Worm (Caenorhabditis elegans) whole organism, late embryonic: ENCODE measurements around the gene Y75B8A.25.

Source experiments
- C08G9.2 ChIP-seq: sonication (generic microtip); optimal IDR thresholded peaks from 2 replicates; lab custom pipeline; 2016; ENCODE audit warnings: mild to moderate bottlenecking, missing genetic modification characterization, moderate library complexity, missing compliant biosample characterization
- C38D4.7 ChIP-seq: fragments of 200-800 bp; sonication (Bioruptor generic); optimal IDR thresholded peaks from 2 replicates; lab custom pipeline; 2018; ENCODE audit warnings: mild to moderate bottlenecking, missing genetic modification characterization, moderate library complexity, missing compliant biosample characterization
- Y22D7AL.16 ChIP-seq: sonication (generic microtip); optimal IDR thresholded peaks from 2 replicates; lab custom pipeline; 2016; ENCODE audit warnings: missing genetic modification characterization, missing compliant biosample characterization
- ceh-14 ChIP-seq: sonication (generic microtip); optimal IDR thresholded peaks from 2 replicates; lab custom pipeline; 2016; ENCODE audit warnings: missing genotype, missing genetic modification characterization, missing compliant biosample characterization
- ceh-22 ChIP-seq: sonication (generic microtip); optimal IDR thresholded peaks from 2 replicates; lab custom pipeline; 2017; ENCODE audit warnings: missing biosample characterization, missing genetic modification characterization
- ceh-24 ChIP-seq: sonication (generic microtip); optimal IDR thresholded peaks from 2 replicates; lab custom pipeline; 2016; ENCODE audit warnings: mild to moderate bottlenecking, missing genetic modification characterization, missing compliant biosample characterization
- ceh-30 ChIP-seq: fragments of 150-350 bp; optimal IDR thresholded peaks from 2 replicates; lab custom pipeline; 2014; ENCODE audit warnings: missing biosample characterization, missing genetic modification characterization
- ceh-34 ChIP-seq: sonication (generic microtip); optimal IDR thresholded peaks from 2 replicates; lab custom pipeline; 2016; ENCODE audit warnings: mild to moderate bottlenecking, missing genetic modification characterization, missing compliant biosample characterization
- ceh-45 ChIP-seq: fragments of 200-800 bp; sonication (Bioruptor generic); IDR thresholded peaks from 2 replicates; pipeline ENCODE4 v1.3.6; 2022; ENCODE audit warnings: missing genetic modification reagents, missing genetic modification characterization, missing compliant biosample characterization
- ceh-48 ChIP-seq: sonication (generic microtip); optimal IDR thresholded peaks from 2 replicates; lab custom pipeline; 2016; ENCODE audit warnings: missing genetic modification characterization, inconsistent platforms, missing compliant biosample characterization
- ceh-9 ChIP-seq: sonication (generic microtip); optimal IDR thresholded peaks from 2 replicates; lab custom pipeline; 2016; ENCODE audit warnings: mild to moderate bottlenecking, missing genetic modification characterization, inconsistent platforms, missing compliant biosample characterization
- dmd-4 ChIP-seq: sonication (generic microtip); optimal IDR thresholded peaks from 2 replicates; lab custom pipeline; 2016; ENCODE audit warnings: borderline replicate concordance, missing genetic modification characterization, missing compliant biosample characterization
- elt-2 ChIP-seq: sonication (generic microtip); optimal IDR thresholded peaks from 2 replicates; lab custom pipeline; 2016; ENCODE audit warnings: missing genetic modification reagents, missing genetic modification characterization, missing compliant biosample characterization
- elt-4 ChIP-seq: sonication (generic microtip); optimal IDR thresholded peaks from 2 replicates; lab custom pipeline; 2016; ENCODE audit warnings: missing genetic modification characterization, missing compliant biosample characterization
- fax-1 ChIP-seq: sonication (generic microtip); optimal IDR thresholded peaks from 2 replicates; lab custom pipeline; 2016; ENCODE audit warnings: missing genotype, missing genetic modification characterization, missing compliant biosample characterization
- fkh-6 ChIP-seq: sonication (generic microtip); optimal IDR thresholded peaks from 2 replicates; lab custom pipeline; 2016; ENCODE audit warnings: missing genetic modification characterization, missing compliant biosample characterization
- hlh-13 ChIP-seq: fragments of 200-800 bp; sonication (Bioruptor generic); optimal IDR thresholded peaks from 2 replicates; lab custom pipeline; 2018; ENCODE audit warnings: mild to moderate bottlenecking, missing genetic modification characterization, missing compliant biosample characterization
- hlh-15 ChIP-seq: sonication (generic microtip); optimal IDR thresholded peaks from 2 replicates; lab custom pipeline; 2016; ENCODE audit warnings: missing genetic modification characterization, missing compliant biosample characterization
- hlh-30 ChIP-seq: sonication (generic microtip); optimal IDR thresholded peaks from 2 replicates; lab custom pipeline; 2017; ENCODE audit warnings: antibody characterized with exemption, missing genetic modification characterization, missing compliant biosample characterization; ENCODE audit not compliant: insufficient read depth
- lim-6 ChIP-seq: sonication (generic microtip); optimal IDR thresholded peaks from 2 replicates; lab custom pipeline; 2016; ENCODE audit warnings: missing genetic modification characterization, missing compliant biosample characterization
- nhr-11 ChIP-seq: fragments of 150-350 bp; optimal IDR thresholded peaks from 2 replicates; lab custom pipeline; 2014; ENCODE audit warnings: missing biosample characterization, missing genetic modification characterization
- odd-2 ChIP-seq: sonication (generic microtip); optimal IDR thresholded peaks from 2 replicates; lab custom pipeline; 2017; ENCODE audit warnings: antibody characterized with exemption, mild to moderate bottlenecking, missing genetic modification characterization, missing compliant biosample characterization
- pat-9 ChIP-seq: fragments of 200-800 bp; sonication (Bioruptor generic); optimal IDR thresholded peaks from 2 replicates; lab custom pipeline; 2018; ENCODE audit warnings: mild to moderate bottlenecking, missing genetic modification characterization, moderate library complexity, missing compliant biosample characterization
- pros-1 ChIP-seq: fragments of 150-350 bp; optimal IDR thresholded peaks from 2 replicates; lab custom pipeline; 2014; ENCODE audit warnings: missing biosample characterization, missing genetic modification reagents, missing genetic modification characterization
- ref-2 ChIP-seq: sonication (generic microtip); optimal IDR thresholded peaks from 2 replicates; lab custom pipeline; 2016; ENCODE audit warnings: missing genetic modification characterization, missing compliant biosample characterization
- rnt-1 ChIP-seq: sonication (generic microtip); optimal IDR thresholded peaks from 2 replicates; lab custom pipeline; 2016; ENCODE audit warnings: missing genetic modification characterization, missing compliant biosample characterization
- syd-9 ChIP-seq: sonication (generic microtip); optimal IDR thresholded peaks from 2 replicates; lab custom pipeline; 2016; ENCODE audit warnings: mild to moderate bottlenecking, missing genetic modification characterization, moderate library complexity, missing compliant biosample characterization
- ttx-3 ChIP-seq: sonication (generic microtip); optimal IDR thresholded peaks from 2 replicates; lab custom pipeline; 2016; ENCODE audit warnings: missing genetic modification reagents, missing genetic modification characterization, missing compliant biosample characterization
- zip-5 ChIP-seq: sonication (generic microtip); optimal IDR thresholded peaks from 2 replicates; lab custom pipeline; 2016; ENCODE audit warnings: missing genetic modification characterization, missing compliant biosample characterization

Gene Y75B8A.25

DNA sequence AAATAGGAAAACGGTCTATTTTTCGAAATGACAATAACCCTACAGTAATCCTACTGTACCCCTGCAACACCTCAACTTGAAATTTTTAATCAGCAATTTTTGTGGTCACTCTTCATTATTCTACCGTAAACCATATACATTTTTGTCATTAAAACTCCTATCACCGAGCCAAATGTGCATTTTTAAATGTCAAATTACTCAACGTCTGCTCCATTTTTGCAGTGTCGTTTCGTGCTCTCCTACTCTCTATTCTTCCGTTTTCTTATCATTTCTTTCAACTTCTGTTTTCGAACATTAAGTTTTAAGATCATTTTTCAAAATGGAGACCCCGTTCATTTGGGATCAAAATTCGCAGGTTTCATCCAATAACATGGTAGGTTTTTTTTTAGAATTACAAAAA, 33.6 kb downstream of the Y75B8A.25 start, which contains the start of gene pqn-92:
pqn-92 (plus strand) TSS at position 307 of the 400 bp plus-strand sequence.
- no peak for TF ChIP-seq elt-4 (tag; lab: Kevin White, UChicago)
- TF ChIP-seq fkh-6 (tag; lab: Kevin White, UChicago), result no peak
- no peak for TF ChIP-seq ceh-22
- no peak for TF ChIP-seq ceh-30 (tag; lab: Kevin White, UChicago)
- TF ChIP-seq ttx-3 (tag; lab: Kevin White, UChicago), result no peak
- TF ChIP-seq ceh-34 (tag; lab: Kevin White, UChicago), result no peak
- TF ChIP-seq, all 69 proteins: peak for 0

DNA sequence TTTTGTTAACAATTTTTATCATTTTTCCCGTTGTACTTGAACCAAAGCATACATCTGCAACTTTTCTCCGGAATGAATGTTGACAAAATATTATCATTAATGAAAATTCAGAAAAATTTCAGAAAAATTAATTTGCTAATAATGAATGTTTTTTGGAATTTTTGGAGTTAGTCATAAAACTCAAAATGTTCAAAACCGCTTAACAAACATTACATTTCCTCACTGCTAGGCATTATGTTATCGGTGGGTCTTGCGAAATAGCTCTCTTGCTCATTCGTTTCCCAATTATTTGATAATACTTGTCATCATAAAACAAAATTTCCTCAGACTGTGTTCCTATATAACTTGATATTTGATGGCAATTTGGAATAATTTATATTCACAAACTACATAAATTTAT, 39.0 kb downstream of the Y75B8A.25 start, which contains the start of gene Y75B8A.39:
Y75B8A.39 (plus strand) TSS at position 301 of the 400 bp plus-strand sequence.
- TF ChIP-seq ceh-24 (tag; lab: Kevin White, UChicago), result no peak
- TF ChIP-seq nhr-11 (tag; lab: Kevin White, UChicago), result no peak
- TF ChIP-seq ceh-9 (tag; lab: Kevin White, UChicago), result no peak
- TF ChIP-seq ceh-22, result no peak
- no peak for TF ChIP-seq odd-2
- no peak for TF ChIP-seq ref-2 (tag; lab: Kevin White, UChicago)

DNA sequence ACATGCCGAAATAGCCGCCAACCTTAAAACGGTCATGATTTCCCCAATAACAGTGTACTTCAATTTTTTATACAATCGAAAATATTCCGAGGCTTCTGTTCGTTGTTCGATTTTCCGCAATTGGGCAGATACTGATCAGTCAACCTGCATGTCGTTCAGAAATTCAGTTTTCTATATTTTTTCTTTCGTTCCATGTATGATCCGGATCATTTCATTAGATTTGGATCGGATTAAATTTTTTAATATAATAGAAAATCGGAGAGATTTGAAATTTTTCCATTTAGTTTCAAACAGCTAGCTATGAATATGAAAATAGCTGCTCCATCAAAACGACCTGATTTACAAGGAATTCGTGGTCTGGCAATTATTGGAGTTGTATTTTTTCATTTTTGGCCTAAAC, 41.3 kb downstream of the Y75B8A.25 start, which contains the start of gene Y75B8A.37:
Y75B8A.37 (plus strand) TSS at position 301 of the 400 bp plus-strand sequence.
- TF ChIP-seq ceh-45 (GFP tag; lab: Robert Waterston, UW) (no peak), syd-9 (tag; lab: Kevin White, UChicago) (no peak), rnt-1 (tag; lab: Kevin White, UChicago) (no peak), ceh-14 (no peak), zip-5 (tag; lab: Kevin White, UChicago) (no peak), ceh-34 (tag; lab: Kevin White, UChicago) (no peak)

DNA sequence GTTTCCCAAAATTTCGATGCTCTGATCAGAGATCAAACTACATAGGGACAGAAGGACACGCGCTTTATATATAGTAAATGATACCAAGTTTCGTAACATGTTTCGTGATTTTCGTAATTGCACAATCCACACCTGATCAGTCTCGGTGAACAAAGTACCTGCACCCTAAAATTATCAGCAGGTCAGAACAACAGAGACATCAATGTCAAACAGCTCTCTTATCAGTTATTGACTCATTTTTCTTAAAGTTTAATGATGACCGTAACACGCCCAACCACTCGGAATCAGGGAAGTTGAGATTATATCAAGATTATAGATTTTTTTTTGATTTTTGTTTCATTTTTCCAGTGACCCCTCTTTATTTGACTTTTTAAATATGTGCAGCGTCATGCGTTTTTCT, 43.7 kb downstream of the Y75B8A.25 start:
- no peak for TF ChIP-seq pat-9 (tag; lab: Kevin White, UChicago)
- TF ChIP-seq hlh-30 (tag; lab: Kevin White, UChicago), result no peak
- TF ChIP-seq hlh-13 (GFP tag; lab: Kevin White, UChicago), result no peak
- no peak for TF ChIP-seq pros-1 (tag; lab: Kevin White, UChicago)
- TF ChIP-seq elt-2, result peak; percentile 40
- TF ChIP-seq hlh-15 (tag; lab: Kevin White, UChicago), result no peak
- no peak for TF ChIP-seq fax-1 (tag; lab: Kevin White, UChicago)
- TF ChIP-seq lim-6 (tag; lab: Kevin White, UChicago), result no peak
- TF ChIP-seq ceh-24 (tag; lab: Kevin White, UChicago), result no peak

DNA sequence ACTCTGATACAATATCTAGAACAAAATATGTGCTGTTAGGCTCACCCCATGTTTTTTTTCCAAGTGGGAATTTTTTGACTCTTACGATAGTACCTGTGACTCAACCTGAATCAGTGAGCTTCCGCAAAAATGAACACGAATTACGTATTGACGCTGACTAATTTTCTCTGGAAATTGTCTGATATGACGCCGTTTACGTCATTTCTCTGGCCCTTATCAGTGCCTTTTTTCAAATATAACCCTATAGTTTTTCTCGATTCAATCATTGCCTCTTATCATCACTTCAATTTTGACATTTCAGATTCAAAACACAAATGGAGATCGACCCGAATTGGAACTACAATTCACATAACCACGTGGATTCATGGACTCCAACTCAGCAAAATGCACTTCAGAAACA, 45.0 kb downstream of the Y75B8A.25 start, which contains the start of gene Y75B8A.28:
Y75B8A.28 (plus strand) TSS at position 296 of the 400 bp plus-strand sequence.
- TF ChIP-seq Y22D7AL.16 (tag; lab: Kevin White, UChicago), result no peak
- TF ChIP-seq elt-2, result peak; percentile 85

DNA sequence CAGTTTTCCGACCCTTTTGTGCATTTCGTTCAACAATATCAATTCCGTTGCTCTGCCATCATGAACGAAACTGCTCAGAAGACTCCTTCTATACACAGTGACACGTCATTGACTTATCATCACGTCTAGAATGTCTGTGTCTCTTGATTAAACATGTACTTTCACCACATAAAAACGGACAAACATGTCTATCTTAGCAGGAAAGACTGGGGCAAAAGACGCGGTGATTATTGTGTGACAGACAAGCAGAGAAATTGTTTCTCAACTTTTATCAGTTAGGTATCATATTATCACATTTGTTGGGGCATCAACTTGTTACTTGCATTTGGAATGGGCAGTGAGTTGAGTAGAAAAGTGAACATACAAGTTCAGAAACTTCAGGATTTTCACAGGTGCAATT, 51.4 kb downstream of the Y75B8A.25 start:
- TF ChIP-seq ceh-48 (no peak), elt-2 (peak; percentile 88), C08G9.2 (tag; lab: Kevin White, UChicago) (no peak), rnt-1 (tag; lab: Kevin White, UChicago) (no peak), dmd-4 (tag; lab: Kevin White, UChicago) (no peak), C38D4.7 (no peak)

DNA sequence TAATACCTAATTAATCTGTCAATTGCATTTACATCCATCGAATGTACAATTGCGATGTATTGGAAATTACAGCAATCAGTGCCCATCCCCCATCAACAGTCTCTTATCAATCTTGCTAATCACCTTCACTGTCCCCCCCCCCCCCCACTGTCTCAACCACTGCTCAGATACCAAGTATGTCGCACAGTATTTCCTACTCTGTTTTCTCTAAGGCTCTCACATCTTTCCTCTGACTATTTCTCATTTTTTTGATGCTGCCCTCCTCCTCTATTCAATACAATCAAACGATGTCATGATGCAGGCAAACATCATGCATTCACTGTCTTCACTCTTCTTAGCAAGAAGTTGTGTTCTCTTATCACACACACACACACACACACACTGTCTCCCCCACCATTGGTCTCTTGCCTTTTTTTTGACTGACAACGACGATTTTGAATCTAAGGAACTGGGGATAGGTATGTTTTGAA, 53.7 kb downstream of the Y75B8A.25 start, which contains the start of the genes zip-12 and Y75B8A.63:
zip-12 (plus strand) TSS at position 387 of the 470 bp plus-strand sequence.
Y75B8A.63 (plus strand) TSS at position 420 of the 470 bp plus-strand sequence.
- no peak for TF ChIP-seq fkh-6 (tag; lab: Kevin White, UChicago)
- peak; percentile 73 for TF ChIP-seq elt-2
- TF ChIP-seq, all 69 proteins: peak for 1
